Worm (Caenorhabditis elegans) whole organism, mixed stage, embryonic: ENCODE data around the gene gmps-1.
A peak's percentile ranks its signal among the peaks of the same experiment; 100 is the strongest.

Source experiments
- M03D4.4 ChIP-seq: sonication (generic microtip); optimal IDR thresholded peaks from 2 replicates; lab custom pipeline; 2017; ENCODE audit warnings: mild to moderate bottlenecking, missing genetic modification characterization, missing compliant biosample characterization
- elt-3 ChIP-seq: fragments of 150-350 bp; optimal IDR thresholded peaks from 2 replicates; lab custom pipeline; 2014; ENCODE audit warnings: missing biosample characterization, missing genetic modification characterization
- lin-13 ChIP-seq: fragments of 150-350 bp; optimal IDR thresholded peaks from 2 replicates; lab custom pipeline; 2014; ENCODE audit warnings: missing biosample characterization, missing genetic modification characterization
- lsy-2 ChIP-seq: fragments of 150-350 bp; optimal IDR thresholded peaks from 2 replicates; lab custom pipeline; 2014; ENCODE audit warnings: missing biosample characterization, missing genetic modification characterization
- nhr-12 ChIP-seq: fragments of 150-350 bp; optimal IDR thresholded peaks from 2 replicates; lab custom pipeline; 2014; ENCODE audit warnings: missing biosample characterization, missing genetic modification characterization
- unc-120 ChIP-seq: sonication (generic microtip); optimal IDR thresholded peaks from 2 replicates; lab custom pipeline; 2017; ENCODE audit warnings: missing genetic modification characterization, missing compliant biosample characterization; ENCODE audit not compliant: poor library complexity, severe bottlenecking
- unc-39 ChIP-seq: fragments of 150-350 bp; optimal IDR thresholded peaks from 2 replicates; lab custom pipeline; 2014; ENCODE audit warnings: missing biosample characterization, missing genetic modification characterization
- ztf-11 ChIP-seq: fragments of 150-350 bp; optimal IDR thresholded peaks from 2 replicates; lab custom pipeline; 2014; ENCODE audit warnings: missing biosample characterization, missing genetic modification characterization

ce11 chrII:10872541-10872940 is 4.0 kb upstream of the gmps-1 start, which contains the start of the genes cyn-4 and copz-1:
- TF ChIP-seq lin-13 (tag; lab: Kevin White, UChicago) (peak; percentile 43), ztf-11 (tag; lab: Kevin White, UChicago) (no peak), nhr-12 (no peak), unc-39 (tag; lab: Kevin White, UChicago) (no peak), lsy-2 (tag; lab: Kevin White, UChicago) (peak; percentile 78), M03D4.4 (tag; lab: Kevin White, UChicago) (no peak), elt-3 (tag; lab: Kevin White, UChicago) (no peak), unc-120 (tag; lab: Kevin White, UChicago) (no peak)
